Worm (Caenorhabditis elegans): ENCODE data around the gene exp-2.

The exp-2 gene

DNA sequence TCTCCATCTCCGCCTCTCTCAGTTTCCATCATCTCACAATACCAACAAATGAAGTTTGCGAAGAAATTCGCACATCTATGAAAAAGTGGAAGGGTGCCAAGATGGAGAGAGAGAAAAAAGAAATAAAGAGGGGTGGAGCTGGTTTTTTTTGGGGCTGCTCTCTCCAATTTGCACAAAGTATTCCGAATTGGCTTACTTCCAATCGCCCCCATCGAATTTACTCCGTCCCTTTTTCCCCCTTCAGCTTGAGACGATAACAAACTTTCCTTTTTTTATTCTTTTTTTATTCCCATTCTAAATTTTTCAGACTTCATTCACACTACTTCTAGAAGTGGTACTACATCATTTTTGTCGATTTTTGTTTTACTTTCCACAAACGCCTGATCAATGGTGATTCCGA is at the start of gene exp-2:
Gene exp-2 (plus strand): TSS at position 301 of the 400 bp plus-strand sequence.
- TF ChIP-seq unc-62 (GFP tag; optimal IDR thresholded peaks at IDR 0.05) = no peak

ce11 chrV:6095829-6096228 is 35.4 kb upstream of the exp-2 start, which contains the start of gene Y38A10A.7:
TSS of gene Y38A10A.7 (plus strand) at chrV:6096197.
- no peak for TF ChIP-seq unc-62 (GFP tag; optimal IDR thresholded peaks at IDR 0.05)

DNA sequence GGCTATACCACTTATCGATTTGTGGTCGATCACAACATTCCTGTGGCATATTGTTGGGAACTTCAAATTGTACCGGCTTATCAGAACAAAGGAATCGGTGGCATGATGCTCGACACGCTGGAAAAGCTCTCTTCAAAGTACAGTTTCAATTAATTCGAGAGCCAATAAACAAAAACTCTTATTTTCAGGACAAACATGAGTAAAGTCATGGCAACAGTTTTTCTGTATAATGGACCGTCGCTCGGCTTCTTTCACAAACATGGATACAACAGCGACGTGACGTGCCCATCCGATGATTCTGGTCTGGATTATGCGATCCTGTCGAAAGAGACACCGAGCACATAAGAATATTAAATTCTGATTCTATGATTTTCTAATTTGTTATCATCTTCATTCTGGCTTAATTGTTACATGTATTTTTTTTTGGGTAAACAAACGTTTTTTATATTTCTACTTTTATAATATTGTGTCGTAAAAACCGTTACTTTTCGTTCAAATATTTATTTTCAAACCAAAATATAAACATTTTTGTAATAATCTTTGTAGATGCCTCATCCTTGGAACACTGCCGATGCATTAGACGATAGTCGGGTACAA is 34.5 kb upstream of the exp-2 start, which contains the start of gene smut-1:
Gene smut-1 (plus strand): TSS at position 547 of the 597 bp plus-strand sequence.
- TF ChIP-seq unc-62 (GFP tag; optimal IDR thresholded peaks at IDR 0.05) = no peak

- TF ChIP-seq unc-62 (GFP tag; optimal IDR thresholded peaks at IDR 0.05) = no peak
These were observed 32.4 kb upstream of the exp-2 start for ce11 chrV:6098755-6099155.

- no peak for TF ChIP-seq unc-62 (GFP tag; optimal IDR thresholded peaks at IDR 0.05)
These were observed 31.6 kb upstream of the exp-2 start for ce11 chrV:6099634-6100033.

ce11 chrV:6100492-6101004 is 30.7 kb upstream of the exp-2 start, which contains the start of gene crt-1:
TSS of gene crt-1 (minus strand) at chrV:6100542.
- TF ChIP-seq unc-62 (GFP tag; optimal IDR thresholded peaks at IDR 0.05) = no peak

DNA sequence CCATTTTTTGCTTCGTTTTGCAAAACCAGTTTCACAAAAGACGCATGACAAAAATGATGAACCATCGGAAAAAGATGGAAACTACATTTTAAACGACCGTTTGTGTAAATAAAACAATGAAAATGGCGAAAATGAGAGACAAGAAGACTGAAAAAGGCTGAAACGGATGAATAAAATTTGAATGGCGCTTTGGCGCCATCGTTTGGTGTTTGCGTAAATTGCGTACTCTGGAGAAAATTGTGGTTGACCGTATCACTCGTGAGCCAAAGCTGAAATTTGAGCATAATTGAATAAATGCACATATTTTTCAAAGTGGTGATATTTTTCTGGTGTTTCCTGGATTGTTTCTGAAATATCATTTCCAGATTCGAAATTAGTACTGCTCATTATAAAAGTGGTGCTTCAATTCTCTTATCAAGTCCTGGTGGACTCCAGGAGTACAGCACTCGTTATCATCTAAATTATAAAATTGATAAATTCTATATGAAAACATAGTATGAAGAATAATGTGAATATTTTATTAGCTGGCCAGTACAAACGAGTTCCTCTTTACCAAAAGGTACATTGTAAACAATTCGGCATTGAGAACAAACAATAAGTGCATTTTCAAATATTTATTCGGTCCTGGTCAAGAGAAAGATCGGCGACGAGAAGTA is 29.8 kb upstream of the exp-2 start:
- no peak for TF ChIP-seq unc-62 (GFP tag; optimal IDR thresholded peaks at IDR 0.05)

- no peak for TF ChIP-seq unc-62 (GFP tag; optimal IDR thresholded peaks at IDR 0.05)
These were observed 27.8 kb upstream of the exp-2 start, which contains the start of gene Y38A10A.11 for ce11 chrV:6103429-6103828. TSS of gene Y38A10A.11 (minus strand) at chrV:6103529.

DNA sequence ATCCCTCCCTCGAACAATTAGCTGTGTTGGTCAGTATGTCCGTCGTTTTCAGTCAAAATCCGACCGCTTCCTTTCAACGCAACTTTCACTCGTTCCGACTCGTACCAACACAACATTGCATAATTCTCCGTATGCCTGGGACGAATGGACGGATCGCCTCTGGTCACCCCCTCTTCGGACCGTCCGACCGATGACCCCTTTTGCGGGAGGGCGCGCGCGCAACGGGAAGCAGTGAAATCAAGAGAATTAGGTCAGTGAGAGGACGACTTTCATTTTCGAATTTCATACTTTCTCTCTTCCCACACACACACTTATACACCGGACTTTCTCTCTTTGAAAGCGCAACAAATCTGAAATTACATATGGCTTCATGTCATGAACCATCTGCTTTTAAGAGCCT is 25.8 kb upstream of the exp-2 start, which contains the start of gene atf-8:
Gene atf-8 (plus strand): TSS at position 234 of the 400 bp plus-strand sequence.
- no peak for TF ChIP-seq unc-62 (GFP tag; optimal IDR thresholded peaks at IDR 0.05)

DNA sequence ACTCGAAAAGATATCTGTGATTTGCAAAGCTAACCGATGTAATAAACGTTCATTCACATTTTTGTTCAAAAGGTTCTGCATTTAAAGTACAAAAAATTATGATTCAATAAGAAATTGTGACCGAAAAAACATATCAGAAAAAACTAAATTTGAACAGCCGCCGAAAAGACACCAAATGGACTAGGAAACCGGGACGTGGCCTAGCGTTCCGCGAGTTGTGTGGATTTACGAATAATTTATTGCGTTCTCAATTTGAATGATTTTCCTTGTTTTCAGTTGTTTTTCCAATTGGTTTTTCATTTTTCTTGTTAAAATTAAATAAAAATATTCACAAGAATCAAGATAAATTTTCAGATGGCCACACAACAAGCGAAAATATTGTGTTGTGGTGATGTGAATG is 23.7 kb upstream of the exp-2 start, which contains the start of gene cwf-19L1:
Gene cwf-19L1 (plus strand): TSS at position 355 of the 400 bp plus-strand sequence.
- TF ChIP-seq unc-62 (GFP tag; optimal IDR thresholded peaks at IDR 0.05) = no peak

- no peak for TF ChIP-seq unc-62 (GFP tag; optimal IDR thresholded peaks at IDR 0.05)
These were observed 20.7 kb upstream of the exp-2 start, which contains the start of gene F17A9.4 for ce11 chrV:6110533-6110932. TSS of gene F17A9.4 (minus strand) at chrV:6110629.

- no peak for TF ChIP-seq unc-62 (GFP tag; optimal IDR thresholded peaks at IDR 0.05)
These were observed 18.4 kb upstream of the exp-2 start, which contains the start of gene F17A9.5 for ce11 chrV:6112823-6113222. TSS of gene F17A9.5 (minus strand) at chrV:6112997.

ce11 chrV:6117013-6117412 is 14.2 kb upstream of the exp-2 start:
- TF ChIP-seq unc-62 (GFP tag; optimal IDR thresholded peaks at IDR 0.05) = no peak

ce11 chrV:6120156-6120879 is 10.9 kb upstream of the exp-2 start, which contains the start of gene ceh-49:
TSS of gene ceh-49 (minus strand) at chrV:6120206.
- TF ChIP-seq unc-62 (GFP tag; optimal IDR thresholded peaks at IDR 0.05) = no peak

ce11 chrV:6121659-6122058 is 9.5 kb upstream of the exp-2 start:
- no peak for TF ChIP-seq unc-62 (GFP tag; optimal IDR thresholded peaks at IDR 0.05)

DNA sequence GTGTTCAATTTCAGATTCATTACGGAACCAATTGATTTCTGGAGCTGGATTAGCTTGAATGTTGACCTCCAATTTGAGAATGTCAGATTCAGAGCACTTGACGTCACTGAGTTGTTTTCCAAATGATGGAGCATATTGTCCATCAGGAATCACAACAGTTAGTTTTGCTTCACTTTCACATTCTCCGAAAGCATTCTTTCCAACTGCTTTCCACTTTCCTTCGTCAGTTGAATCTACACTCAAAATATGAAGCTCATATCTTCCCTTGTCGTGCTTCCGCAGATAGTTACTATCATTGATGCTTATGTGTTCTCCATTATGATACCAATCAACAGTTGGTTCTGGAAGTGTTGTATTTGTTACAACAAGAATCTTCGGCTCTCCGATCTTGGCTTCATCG is 2.8 kb upstream of the exp-2 start:
- TF ChIP-seq unc-62 (GFP tag; optimal IDR thresholded peaks at IDR 0.05) = no peak
